Worm (Caenorhabditis elegans) whole organism, L1 larva: Measurements from ENCODE around the gene Y62H9A.1.

Source experiments
- C04F5.9 ChIP-seq: sonication (generic microtip); optimal IDR thresholded peaks from 2 replicates; lab custom pipeline; 2016; ENCODE audit warnings: missing genetic modification characterization, missing compliant biosample characterization
- C16A3.4 ChIP-seq: fragments of 150-350 bp; optimal IDR thresholded peaks from 2 replicates; lab custom pipeline; 2014; ENCODE audit warnings: missing biosample characterization, missing genetic modification characterization
- F16B12.6 ChIP-seq: fragments of 150-350 bp; optimal IDR thresholded peaks from 2 replicates; lab custom pipeline; 2014; ENCODE audit warnings: missing biosample characterization, missing genetic modification characterization
- Y116A8C.19 ChIP-seq: sonication (generic microtip); optimal IDR thresholded peaks from 2 replicates; lab custom pipeline; 2016; ENCODE audit warnings: missing compliant biosample characterization, missing genetic modification characterization, borderline replicate concordance
- aha-1 ChIP-seq: fragments of 150-350 bp; optimal IDR thresholded peaks from 2 replicates; lab custom pipeline; 2014; ENCODE audit warnings: missing biosample characterization, missing genetic modification characterization
- ceh-8 ChIP-seq: fragments of 200-800 bp; sonication (Bioruptor generic); optimal IDR thresholded peaks from 2 replicates; lab custom pipeline; 2018; ENCODE audit warnings: mild to moderate bottlenecking, missing genetic modification characterization, moderate library complexity, missing compliant biosample characterization
- ceh-82 ChIP-seq, 3 experiments: fragments of 150-350 bp in 1 of 3; sonication (generic microtip) in 2 of 3; optimal IDR thresholded peaks; 2 replicates each; lab custom pipeline; 2014 to 2017; ENCODE audit warnings: missing biosample characterization in 3 of 3, missing genetic modification characterization in 3 of 3
- ceh-90 ChIP-seq: sonication (generic microtip); optimal IDR thresholded peaks from 2 replicates; lab custom pipeline; 2016; ENCODE audit warnings: missing genetic modification characterization, missing compliant biosample characterization
- ces-1 ChIP-seq: fragments of 150-350 bp; optimal IDR thresholded peaks from 2 replicates; lab custom pipeline; 2014; ENCODE audit warnings: missing biosample characterization, missing genetic modification reagents, missing genetic modification characterization
- dpl-1 ChIP-seq, 3 experiments: fragments of 150-350 bp in 2 of 3; sonication (generic microtip) in 1 of 3; optimal IDR thresholded peaks; 2 replicates each; lab custom pipeline; 2014 to 2017; ENCODE audit warnings: missing biosample characterization in 3 of 3, missing genetic modification characterization in 3 of 3, missing genetic modification reagents in 3 of 3
- efl-1 ChIP-seq, 4 experiments: fragments of 150-350 bp; optimal IDR thresholded peaks in 3 of 4; peaks in 1 of 4; 1 replicate in 1 of 4; 2 replicates in 3 of 4; lab custom pipeline; 2014; ENCODE audit warnings: missing biosample characterization in 2 of 4, missing genetic modification characterization in 2 of 4, missing genetic modification reagents in 2 of 4
- egl-13 ChIP-seq: sonication (generic microtip); optimal IDR thresholded peaks from 2 replicates; lab custom pipeline; 2016; ENCODE audit warnings: missing genotype, missing genetic modification reagents, missing genetic modification characterization, missing compliant biosample characterization
- egl-27 ChIP-seq, 2 experiments: fragments of 150-350 bp in 1 of 2; sonication (generic microtip); optimal IDR thresholded peaks; 3 replicates each; lab custom pipeline; 2017 to 2018; ENCODE audit warnings: missing biosample characterization in 2 of 2, missing genetic modification characterization in 2 of 2, missing genetic modification reagents in 2 of 2
- elt-3 ChIP-seq, 6 experiments: fragments of 150-350 bp in 1 of 6; sonication (generic microtip); optimal IDR thresholded peaks; 2 replicates each; lab custom pipeline; 2017 to 2018; ENCODE audit warnings: missing biosample characterization in 6 of 6, missing genetic modification characterization in 6 of 6, inconsistent platforms in 1 of 6
- ets-5 ChIP-seq: fragments of 200-800 bp; sonication (Bioruptor generic); IDR thresholded peaks from 2 replicates; pipeline ENCODE4 v1.3.6; 2022; ENCODE audit warnings: missing genetic modification characterization, missing compliant biosample characterization
- fkh-4 ChIP-seq: sonication (generic microtip); optimal IDR thresholded peaks from 2 replicates; lab custom pipeline; 2016; ENCODE audit warnings: missing compliant biosample characterization, missing genetic modification characterization, borderline replicate concordance
- fkh-8 ChIP-seq: sonication (generic microtip); optimal IDR thresholded peaks from 2 replicates; lab custom pipeline; 2016; ENCODE audit warnings: mild to moderate bottlenecking, missing genetic modification characterization, missing compliant biosample characterization
- fos-1 ChIP-seq: fragments of 150-350 bp; optimal IDR thresholded peaks from 2 replicates; lab custom pipeline; 2014; ENCODE audit warnings: missing biosample characterization, missing genetic modification characterization
- hpl-2 ChIP-seq: fragments of 150-350 bp; optimal IDR thresholded peaks from 2 replicates; lab custom pipeline; 2014; ENCODE audit warnings: missing biosample characterization, missing genetic modification reagents, missing genetic modification characterization
- irx-1 ChIP-seq: sonication (generic microtip); optimal IDR thresholded peaks from 2 replicates; lab custom pipeline; 2016; ENCODE audit warnings: missing genetic modification characterization, missing compliant biosample characterization
- lin-13 ChIP-seq: fragments of 150-350 bp; optimal IDR thresholded peaks from 2 replicates; lab custom pipeline; 2014; ENCODE audit warnings: missing biosample characterization, missing genetic modification reagents, missing genetic modification characterization
- lin-14 ChIP-seq: fragments of 200-800 bp; sonication (Bioruptor generic); optimal IDR thresholded peaks from 2 replicates; lab custom pipeline; 2018; ENCODE audit warnings: mild to moderate bottlenecking, missing genetic modification characterization, moderate library complexity, missing compliant biosample characterization
- lin-15B ChIP-seq: fragments of 150-350 bp; sonication (generic microtip); optimal IDR thresholded peaks from 3 replicates; lab custom pipeline; 2014; ENCODE audit warnings: missing biosample characterization, missing genetic modification characterization
- lin-35 ChIP-seq, 2 experiments: fragments of 150-350 bp; optimal IDR thresholded peaks; 2 replicates each; lab custom pipeline; 2014; ENCODE audit warnings: missing biosample characterization in 2 of 2, missing genetic modification characterization in 2 of 2, missing genetic modification reagents in 2 of 2
- lin-39 ChIP-seq: fragments of 150-350 bp; optimal IDR thresholded peaks from 2 replicates; lab custom pipeline; 2014; ENCODE audit warnings: missing biosample characterization, missing genetic modification reagents, missing genetic modification characterization
- lir-3 ChIP-seq: sonication (generic microtip); optimal IDR thresholded peaks from 2 replicates; lab custom pipeline; 2016; ENCODE audit warnings: mild to moderate bottlenecking, missing genetic modification characterization, moderate library complexity, missing compliant biosample characterization; ENCODE audit not compliant: poor library complexity
- mab-9 ChIP-seq: fragments of 200-800 bp; sonication (Bioruptor generic); IDR thresholded peaks from 2 replicates; pipeline ENCODE4 v1.3.6; 2022; ENCODE audit warnings: missing genetic modification reagents, missing genetic modification characterization, missing compliant biosample characterization
- mdl-1 ChIP-seq, 2 experiments: fragments of 150-350 bp; optimal IDR thresholded peaks; 2 replicates each; lab custom pipeline; 2014 to 2017; ENCODE audit warnings: missing biosample characterization in 2 of 2, missing genetic modification characterization in 2 of 2, inconsistent platforms in 1 of 2
- mep-1 ChIP-seq: fragments of 150-350 bp; optimal IDR thresholded peaks from 2 replicates; lab custom pipeline; 2014; ENCODE audit warnings: missing biosample characterization, missing genetic modification characterization
- nhr-19 ChIP-seq: fragments of 200-800 bp; sonication (Bioruptor generic); conservative IDR thresholded peaks from 2 replicates; pipeline ENCODE4 v1.3.6; 2022; ENCODE audit warnings: missing genetic modification characterization, missing compliant biosample characterization
- nhr-20 ChIP-seq: sonication (generic microtip); optimal IDR thresholded peaks from 2 replicates; lab custom pipeline; 2016; ENCODE audit warnings: mild to moderate bottlenecking, missing genetic modification characterization, missing compliant biosample characterization
- nhr-237 ChIP-seq: fragments of 150-350 bp; optimal IDR thresholded peaks from 2 replicates; lab custom pipeline; 2014; ENCODE audit warnings: missing biosample characterization, missing genetic modification characterization
- nhr-28 ChIP-seq: fragments of 150-350 bp; optimal IDR thresholded peaks from 2 replicates; lab custom pipeline; 2014; ENCODE audit warnings: missing biosample characterization, missing genetic modification characterization
- nhr-47 ChIP-seq: sonication (generic microtip); optimal IDR thresholded peaks from 2 replicates; lab custom pipeline; 2016; ENCODE audit warnings: mild to moderate bottlenecking, missing genetic modification characterization, moderate library complexity, missing compliant biosample characterization
- nhr-71 ChIP-seq: sonication (generic microtip); optimal IDR thresholded peaks from 2 replicates; lab custom pipeline; 2016; ENCODE audit warnings: mild to moderate bottlenecking, missing genetic modification characterization, moderate library complexity, missing compliant biosample characterization
- nhr-77 ChIP-seq: fragments of 150-350 bp; optimal IDR thresholded peaks from 2 replicates; lab custom pipeline; 2014; ENCODE audit warnings: missing biosample characterization, missing genetic modification characterization
- nhr-85 ChIP-seq: sonication (generic microtip); peaks from one replicate; lab custom pipeline; 2016; ENCODE audit warnings: missing genetic modification characterization, inconsistent platforms, missing compliant biosample characterization
- pag-3 ChIP-seq: sonication (generic microtip); optimal IDR thresholded peaks from 2 replicates; lab custom pipeline; 2017; ENCODE audit warnings: missing genetic modification characterization, mild to moderate bottlenecking, missing compliant biosample characterization, antibody characterized with exemption, borderline replicate concordance; ENCODE audit not compliant: insufficient read depth
- pqm-1 ChIP-seq: sonication (generic microtip); optimal IDR thresholded peaks from 3 replicates; lab custom pipeline; 2017; ENCODE audit warnings: missing biosample characterization, missing genetic modification characterization
- rnt-1 ChIP-seq: sonication (generic microtip); optimal IDR thresholded peaks from 2 replicates; lab custom pipeline; 2016; ENCODE audit warnings: mild to moderate bottlenecking, missing genetic modification characterization, moderate library complexity, missing compliant biosample characterization
- skn-1 ChIP-seq: fragments of 150-350 bp; optimal IDR thresholded peaks from 2 replicates; lab custom pipeline; 2014; ENCODE audit warnings: missing biosample characterization, missing genetic modification characterization
- snu-23 ChIP-seq: sonication (generic microtip); optimal IDR thresholded peaks from 2 replicates; lab custom pipeline; 2016; ENCODE audit warnings: missing genetic modification characterization, missing compliant biosample characterization
- sox-4 ChIP-seq: sonication (generic microtip); optimal IDR thresholded peaks from 2 replicates; lab custom pipeline; 2016; ENCODE audit warnings: missing genetic modification characterization, missing compliant biosample characterization
- sup-37 ChIP-seq: fragments of 200-800 bp; sonication (Bioruptor generic); optimal IDR thresholded peaks from 2 replicates; lab custom pipeline; 2018; ENCODE audit warnings: mild to moderate bottlenecking, missing genetic modification characterization, missing compliant biosample characterization
- swsn-7 ChIP-seq: sonication (generic microtip); optimal IDR thresholded peaks from 2 replicates; lab custom pipeline; 2016; ENCODE audit warnings: missing genetic modification characterization, missing compliant biosample characterization
- tbx-2 ChIP-seq: sonication (generic microtip); optimal IDR thresholded peaks from 2 replicates; lab custom pipeline; 2016; ENCODE audit warnings: missing genetic modification characterization, missing compliant biosample characterization
- tlp-1 ChIP-seq: fragments of 150-350 bp; optimal IDR thresholded peaks from 2 replicates; lab custom pipeline; 2014; ENCODE audit warnings: missing biosample characterization, missing genetic modification characterization
- unc-86 ChIP-seq: sonication (generic microtip); optimal IDR thresholded peaks from 2 replicates; lab custom pipeline; 2016; ENCODE audit warnings: missing genetic modification characterization, missing compliant biosample characterization
- unc-98 ChIP-seq: fragments of 200-800 bp; sonication (Bioruptor generic); IDR thresholded peaks from 2 replicates; pipeline ENCODE4 v1.3.6; 2022; ENCODE audit warnings: missing genetic modification characterization, missing compliant biosample characterization
- xbp-1 ChIP-seq: sonication (generic microtip); optimal IDR thresholded peaks from 2 replicates; lab custom pipeline; 2016; ENCODE audit warnings: missing genetic modification characterization, missing compliant biosample characterization
- zag-1 ChIP-seq: fragments of 150-350 bp; optimal IDR thresholded peaks from 2 replicates; lab custom pipeline; 2014; ENCODE audit warnings: missing biosample characterization, missing genetic modification characterization
- zip-4 ChIP-seq: fragments of 200-800 bp; sonication (Bioruptor generic); optimal IDR thresholded peaks from 2 replicates; lab custom pipeline; 2018; ENCODE audit warnings: mild to moderate bottlenecking, missing genetic modification characterization, moderate library complexity, missing compliant biosample characterization
- ztf-4 ChIP-seq: fragments of 150-350 bp; optimal IDR thresholded peaks from 2 replicates; lab custom pipeline; 2014; ENCODE audit warnings: missing biosample characterization, missing genetic modification characterization

Gene Y62H9A.1

DNA sequence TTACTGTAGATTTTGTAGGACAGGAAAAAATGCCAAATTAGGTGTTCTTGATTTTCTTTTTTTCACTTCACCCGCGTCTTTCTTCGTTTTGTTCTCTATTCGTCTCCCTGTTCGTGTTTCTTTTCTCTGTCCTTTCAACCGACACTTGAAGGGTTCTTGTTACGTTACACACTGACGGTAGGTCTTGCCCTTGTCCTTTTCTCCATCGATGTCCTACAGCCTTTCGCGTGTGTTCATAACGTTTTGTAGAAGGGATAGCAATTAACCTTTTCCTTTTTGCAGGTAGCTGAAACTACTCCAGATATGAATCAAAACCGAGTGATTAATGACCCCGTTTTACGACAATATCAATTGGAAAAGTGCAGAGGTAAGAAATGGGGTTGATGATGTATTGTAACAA, 48.8 kb downstream of the Y62H9A.1 start, which contains the start of gene F55G7.1:
F55G7.1 (plus strand) TSS at position 276 of the 400 bp plus-strand sequence.
- TF ChIP-seq hpl-2 (GFP tag; lab: Kevin White, UChicago) (peak; percentile 13), lir-3 (tag; lab: Kevin White, UChicago) (no peak), tlp-1 (tag; lab: Kevin White, UChicago) (no peak), egl-27 (tag; optimal IDR thresholded peaks at IDR 0.05; lab: Kevin White, UChicago) (no peak), zag-1 (tag; lab: Kevin White, UChicago) (no peak), ceh-90 (tag; lab: Kevin White, UChicago) (no peak), nhr-77 (peak; percentile 3), ces-1 (no peak), nhr-237 (tag; lab: Kevin White, UChicago) (no peak), fkh-4 (tag; lab: Kevin White, UChicago) (no peak), nhr-28 (tag; lab: Kevin White, UChicago) (no peak), ceh-82 (tag; optimal IDR thresholded peaks at IDR 0.05; lab: Kevin White, UChicago) (peak in 2 of 3 experiments; percentile 17 to 54), mep-1 (tag; lab: Kevin White, UChicago) (peak; percentile 65), Y116A8C.19 (tag; lab: Kevin White, UChicago) (no peak), swsn-7 (peak; percentile 32), efl-1 (optimal IDR thresholded peaks at IDR 0.05; lab: Kevin White, UChicago) (peak; percentile 34 to 37), efl-1 (GFP tag; optimal IDR thresholded peaks at IDR 0.05 in 1 of 2; lab: Kevin White, UChicago) (peak in 1 of 2 experiments; percentile 72), lin-14 (GFP tag; lab: Kevin White, UChicago) (peak; percentile 51), dpl-1 (GFP tag; optimal IDR thresholded peaks at IDR 0.05; lab: Kevin White, UChicago) (no peak), egl-13 (tag; lab: Kevin White, UChicago) (no peak), lin-15B (tag; lab: Kevin White, UChicago) (no peak), F16B12.6 (tag; lab: Kevin White, UChicago) (no peak), irx-1 (tag; lab: Kevin White, UChicago) (peak; percentile 32), snu-23 (GFP tag; lab: Kevin White, UChicago) (peak; percentile 79), aha-1 (tag; lab: Kevin White, UChicago) (no peak), rnt-1 (tag; lab: Kevin White, UChicago) (peak; percentile 66), tbx-2 (tag; lab: Kevin White, UChicago) (peak; percentile 56), fkh-8 (tag; lab: Kevin White, UChicago) (no peak), lin-13 (GFP tag; lab: Kevin White, UChicago) (no peak), unc-98 (GFP tag; lab: Robert Waterston, UW) (no peak), lin-39 (tag; lab: Kevin White, UChicago) (peak; percentile 5), pqm-1 (tag; lab: Kevin White, UChicago) (no peak), ets-5 (GFP tag; lab: Robert Waterston, UW) (no peak), zip-4 (peak; percentile 41), nhr-19 (peak; percentile 61), mdl-1 (tag; optimal IDR thresholded peaks at IDR 0.05; lab: Kevin White, UChicago) (no peak), pag-3 (no peak), skn-1 (tag; lab: Kevin White, UChicago) (peak; percentile 22), nhr-20 (tag; lab: Kevin White, UChicago) (peak; percentile 52), fos-1 (tag; lab: Kevin White, UChicago) (no peak), xbp-1 (tag; lab: Kevin White, UChicago) (peak; percentile 44), ceh-8 (GFP tag; lab: Kevin White, UChicago) (no peak), nhr-71 (peak; percentile 49), ztf-4 (peak; percentile 31), mab-9 (GFP tag; lab: Robert Waterston, UW) (no peak), nhr-85 (tag; lab: Kevin White, UChicago) (peak; percentile 75), elt-3 (tag; optimal IDR thresholded peaks at IDR 0.05; lab: Kevin White, UChicago) (peak in 4 of 6 experiments; percentile 23 to 38 (median 26)), sox-4 (no peak), lin-35 (GFP tag; optimal IDR thresholded peaks at IDR 0.05; lab: Kevin White, UChicago) (peak in 1 of 2 experiments; percentile 67), nhr-47 (tag; lab: Kevin White, UChicago) (peak; percentile 77), C04F5.9 (no peak), C16A3.4 (peak; percentile 52), unc-86 (no peak), sup-37 (GFP tag; lab: Kevin White, UChicago) (no peak)
